Fruit fly (Drosophila melanogaster): ENCODE results near the gene Ir76a.
"Not testable (repeated sequence)": the region's sequence is repeated elsewhere in the genome, so short reads cannot be mapped to it uniquely, and the experiment has no call there.

Ir76a gene

dm6 chr3L:19798978-19799377 lies at the start of gene Ir76a:
Gene Ir76a (plus strand): TSS chr3L:19799278.
- no peak for TF ChIP-seq jim (GFP tag; optimal IDR thresholded peaks at IDR 0.05)
- no peak for TF ChIP-seq HLH106 (tag; optimal IDR thresholded peaks at IDR 0.05)
- no peak for TF ChIP-seq GATAd (GFP tag; optimal IDR thresholded peaks at IDR 0.05)
- no peak for TF ChIP-seq N (GFP tag; optimal IDR thresholded peaks at IDR 0.05)
- no peak for TF ChIP-seq h (GFP tag; optimal IDR thresholded peaks at IDR 0.05)
- no peak for TF ChIP-seq Abd-B (GFP tag; optimal IDR thresholded peaks at IDR 0.05)
- no peak for TF ChIP-seq lola (GFP tag; optimal IDR thresholded peaks at IDR 0.05)
- no peak for TF ChIP-seq psq (GFP tag; optimal IDR thresholded peaks at IDR 0.05)
- no peak for TF ChIP-seq Hnf4 (GFP tag; optimal IDR thresholded peaks at IDR 0.05)
- no peak for TF ChIP-seq usp (GFP tag; optimal IDR thresholded peaks at IDR 0.05)
- no peak for TF ChIP-seq Mio (GFP tag; optimal IDR thresholded peaks at IDR 0.05)
- no peak for TF ChIP-seq Hr78 (GFP tag; optimal IDR thresholded peaks at IDR 0.05)
- no peak for TF ChIP-seq tai (GFP tag; optimal IDR thresholded peaks at IDR 0.05)
- TF ChIP-seq Dfd (GFP tag; optimal IDR thresholded peaks at IDR 0.05): no peak
- no peak for TF ChIP-seq Hr83 (GFP tag; optimal IDR thresholded peaks at IDR 0.05; ENCODE audit: poor library complexity, severe bottlenecking)
- no peak for TF ChIP-seq sv (GFP tag; optimal IDR thresholded peaks at IDR 0.05)
- TF ChIP-seq brk (GFP tag; optimal IDR thresholded peaks at IDR 0.05): no peak
- TF ChIP-seq rgr (GFP tag; optimal IDR thresholded peaks at IDR 0.05): no peak

dm6 chr3L:19749644-19750043 lies 49.4 kb upstream of the Ir76a start, which contains the start of gene CG42638:
Gene CG42638 (minus strand): TSS chr3L:19749744.
- TF ChIP-seq Hnf4, rgr, dmrt93B (GFP tag; optimal IDR thresholded peaks at IDR 0.05): not testable (repeated sequence)

dm6 chr3L:19760109-19760508 lies 39.0 kb upstream of the Ir76a start, which contains the start of gene Vtld:
Gene Vtld (plus strand): TSS chr3L:19760409.
- TF ChIP-seq Hnf4, Dfd, N (GFP tag; optimal IDR thresholded peaks at IDR 0.05): not testable (repeated sequence)

- TF ChIP-seq N (GFP tag; optimal IDR thresholded peaks at IDR 0.05) (no peak), Rel (GFP tag; optimal IDR thresholded peaks at IDR 0.05) (no peak), Rel (tag; optimal IDR thresholded peaks at IDR 0.05) (peak; percentile 24), Sp1 (GFP tag; optimal IDR thresholded peaks at IDR 0.05) (no peak), sage (GFP tag; optimal IDR thresholded peaks at IDR 0.05) (no peak), CrebA (GFP tag; optimal IDR thresholded peaks at IDR 0.05; ENCODE audit: borderline replicate concordance) (peak; percentile 36), Jra (GFP tag; optimal IDR thresholded peaks at IDR 0.05) (no peak), h (GFP tag; optimal IDR thresholded peaks at IDR 0.05) (peak; percentile 11), dmrt93B (GFP tag; optimal IDR thresholded peaks at IDR 0.05) (no peak), brk (GFP tag; optimal IDR thresholded peaks at IDR 0.05) (peak; percentile 28), tai (GFP tag; optimal IDR thresholded peaks at IDR 0.05) (peak; percentile 34), CG32264 (GFP tag; optimal IDR thresholded peaks at IDR 0.05) (no peak), pan (optimal IDR thresholded peaks at IDR 0.05) (no peak), sv (GFP tag; optimal IDR thresholded peaks at IDR 0.05) (no peak), Hr83 (GFP tag; optimal IDR thresholded peaks at IDR 0.05; ENCODE audit: poor library complexity, severe bottlenecking) (no peak), jim (GFP tag; optimal IDR thresholded peaks at IDR 0.05) (no peak), Vsx2 (GFP tag; optimal IDR thresholded peaks at IDR 0.05; ENCODE audit: partially characterized antibody) (peak; percentile 66)
Measured at dm6 chr3L:19777279-19777960, 21.7 kb upstream of the Ir76a start.

- TF ChIP-seq usp (GFP tag; optimal IDR thresholded peaks at IDR 0.05) (no peak), h (GFP tag; optimal IDR thresholded peaks at IDR 0.05) (no peak), Dif (GFP tag; optimal IDR thresholded peaks at IDR 0.05; ENCODE audit: partially characterized antibody) (no peak), ey (GFP tag; optimal IDR thresholded peaks at IDR 0.05) (no peak), pan (optimal IDR thresholded peaks at IDR 0.05) (no peak), fru (GFP tag; optimal IDR thresholded peaks at IDR 0.05) (no peak), tai (GFP tag; optimal IDR thresholded peaks at IDR 0.05) (no peak), lola (GFP tag; optimal IDR thresholded peaks at IDR 0.05) (no peak), CG32264 (GFP tag; optimal IDR thresholded peaks at IDR 0.05) (no peak), br (GFP tag; optimal IDR thresholded peaks at IDR 0.05) (no peak), GATAd (GFP tag; optimal IDR thresholded peaks at IDR 0.05) (no peak), Hnf4 (GFP tag; optimal IDR thresholded peaks at IDR 0.05) (no peak), Mio (GFP tag; optimal IDR thresholded peaks at IDR 0.05) (no peak), N (GFP tag; optimal IDR thresholded peaks at IDR 0.05) (no peak), Vsx2 (GFP tag; optimal IDR thresholded peaks at IDR 0.05; ENCODE audit: partially characterized antibody) (no peak)
Measured at dm6 chr3L:19778530-19778929, 20.5 kb upstream of the Ir76a start.

Measured in whole organism, wandering third instar larva.